Worm (Caenorhabditis elegans) whole organism, L4/young adult: ENCODE measurements around the gene C24H11.1.

ENCODE experiments used
- W03F9.2 ChIP-seq: fragments of 150-350 bp; optimal IDR thresholded peaks from 2 replicates; lab custom pipeline; 2014; ENCODE audit warnings: missing biosample characterization, missing genetic modification characterization
- dao-5 ChIP-seq: sonication (generic microtip); optimal IDR thresholded peaks from 2 replicates; lab custom pipeline; 2016; ENCODE audit warnings: missing genotype, missing genetic modification characterization, moderate library complexity, missing compliant biosample characterization
- him-1 ChIP-seq: sonication (generic microtip); optimal IDR thresholded peaks from 2 replicates; lab custom pipeline; 2016; ENCODE audit warnings: missing genotype, missing genetic modification reagents, missing genetic modification characterization, missing compliant biosample characterization

DNA sequence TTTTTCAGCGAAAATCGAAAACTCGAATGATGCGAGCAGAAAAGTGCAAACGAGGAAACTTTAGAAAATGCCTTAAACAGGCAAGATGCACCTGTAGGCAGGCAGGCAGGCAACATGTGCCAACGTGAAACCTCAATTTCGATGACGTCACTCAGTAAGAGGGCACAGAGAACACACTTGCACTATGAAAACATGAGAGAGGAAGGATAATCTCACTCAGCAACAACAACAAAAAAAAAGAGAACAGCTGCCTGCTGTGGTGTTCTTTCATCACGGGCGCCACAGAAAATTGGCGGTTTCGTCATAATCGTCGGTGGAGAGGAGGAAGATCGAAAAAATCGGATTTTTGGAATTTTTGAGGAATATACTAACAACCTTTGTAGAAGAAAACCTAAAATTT lies 46.7 kb downstream of the C24H11.1 start:
- TF ChIP-seq him-1 (tag; lab: Kevin White, UChicago) (no peak), W03F9.2 (tag; lab: Kevin White, UChicago) (no peak), dao-5 (tag; lab: Kevin White, UChicago) (no peak)
